Worm (Caenorhabditis elegans) whole organism, early embryonic: ENCODE results near the gene swd-2.2.

Experiments
- B0310.2 ChIP-seq: sonication (generic microtip); optimal IDR thresholded peaks from 2 replicates; lab custom pipeline; 2016; ENCODE audit warnings: mild to moderate bottlenecking, missing genetic modification characterization, missing compliant biosample characterization
- F13C5.2 ChIP-seq: sonication (generic microtip); optimal IDR thresholded peaks from 2 replicates; lab custom pipeline; 2017; ENCODE audit warnings: mild to moderate bottlenecking, missing genetic modification characterization, inconsistent platforms, missing compliant biosample characterization
- aly-1 ChIP-seq: sonication (generic microtip); optimal IDR thresholded peaks from 2 replicates; lab custom pipeline; 2016; ENCODE audit warnings: missing genetic modification characterization, missing compliant biosample characterization
- ama-1 ChIP-seq: fragments of 150-350 bp; optimal IDR thresholded peaks from 2 replicates; lab custom pipeline; 2014
- ceh-13 ChIP-seq: fragments of 200-800 bp; sonication (Bioruptor generic); optimal IDR thresholded peaks from 2 replicates; lab custom pipeline; 2018; ENCODE audit warnings: mild to moderate bottlenecking, missing genetic modification characterization, missing compliant biosample characterization
- ceh-36 ChIP-seq: sonication (generic microtip); optimal IDR thresholded peaks from 2 replicates; lab custom pipeline; 2016; ENCODE audit warnings: missing genetic modification characterization, inconsistent platforms, missing compliant biosample characterization
- ets-7 ChIP-seq: sonication (generic microtip); optimal IDR thresholded peaks from 2 replicates; lab custom pipeline; 2016; ENCODE audit warnings: missing genotype, missing genetic modification characterization, missing compliant biosample characterization
- flt-1 ChIP-seq: fragments of 200-800 bp; sonication (Bioruptor generic); IDR thresholded peaks from 2 replicates; pipeline ENCODE4 v1.3.6; 2022; ENCODE audit warnings: missing genetic modification characterization, missing compliant biosample characterization
- hmbx-1 ChIP-seq: sonication (generic microtip); optimal IDR thresholded peaks from 2 replicates; lab custom pipeline; 2016; ENCODE audit warnings: mild to moderate bottlenecking, missing genetic modification characterization, missing compliant biosample characterization
- hmg-4 ChIP-seq: fragments of 200-800 bp; sonication (Bioruptor generic); optimal IDR thresholded peaks from 2 replicates; lab custom pipeline; 2018; ENCODE audit warnings: mild to moderate bottlenecking, missing genetic modification characterization, missing compliant biosample characterization
- hnd-1 ChIP-seq: sonication (generic microtip); optimal IDR thresholded peaks from 2 replicates; lab custom pipeline; 2016; ENCODE audit warnings: missing genetic modification characterization, missing compliant biosample characterization
- pes-1 ChIP-seq: fragments of 200-800 bp; sonication (Bioruptor generic); IDR thresholded peaks from 2 replicates; pipeline ENCODE4 v1.3.6; 2022; ENCODE audit warnings: missing genetic modification reagents, missing genetic modification characterization, missing compliant biosample characterization
- scrt-1 ChIP-seq: fragments of 200-800 bp; sonication (Bioruptor generic); IDR thresholded peaks from 2 replicates; pipeline ENCODE4 v1.3.6; 2022; ENCODE audit warnings: missing genetic modification characterization, missing compliant biosample characterization
- sea-1 ChIP-seq: fragments of 200-800 bp; sonication (Bioruptor generic); conservative IDR thresholded peaks from 2 replicates; pipeline ENCODE4 v1.3.6; 2022; ENCODE audit warnings: missing genetic modification characterization, missing compliant biosample characterization
- tbx-11 ChIP-seq: fragments of 200-800 bp; sonication (Bioruptor generic); IDR thresholded peaks from 2 replicates; pipeline ENCODE4 v1.3.6; 2022; ENCODE audit warnings: missing genetic modification characterization, missing compliant biosample characterization
- tbx-37 ChIP-seq: fragments of 200-800 bp; sonication (Bioruptor generic); conservative IDR thresholded peaks from 2 replicates; pipeline ENCODE4 v1.3.6; 2022; ENCODE audit warnings: missing genetic modification reagents, missing genetic modification characterization, missing compliant biosample characterization
- tra-4 ChIP-seq: sonication (generic microtip); optimal IDR thresholded peaks from 2 replicates; lab custom pipeline; 2017; ENCODE audit warnings: missing genetic modification characterization, missing compliant biosample characterization

Gene swd-2.2

DNA sequence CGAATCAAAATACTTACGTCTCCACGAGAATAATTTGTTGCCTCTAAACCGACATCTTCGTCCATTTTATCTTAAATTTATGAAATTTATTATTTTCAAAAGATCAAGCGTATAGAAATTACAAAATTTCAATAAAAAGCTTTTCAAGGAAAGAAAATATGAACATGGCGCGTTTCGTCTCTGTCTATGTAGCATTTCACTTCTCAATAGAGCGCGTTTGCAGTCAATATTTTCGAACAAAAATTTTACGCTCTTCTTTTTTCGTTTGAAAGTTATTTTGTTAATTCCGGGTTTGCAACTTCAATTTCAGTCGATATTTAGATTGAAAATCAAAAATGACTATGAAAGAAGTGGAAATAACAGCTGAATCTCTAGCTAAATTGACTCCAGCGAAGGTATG, at the start of gene swd-2.2, which contains the start of gene hcf-1:
Gene swd-2.2, plus strand, starts transcription at position 206 of the 400 bp plus-strand sequence.
Gene hcf-1, minus strand, starts transcription at position 70 of the 400 bp plus-strand sequence.
- TF ChIP-seq tra-4 (tag; lab: Kevin White, UChicago) (no peak), B0310.2 (tag; lab: Kevin White, UChicago) (no peak)

DNA sequence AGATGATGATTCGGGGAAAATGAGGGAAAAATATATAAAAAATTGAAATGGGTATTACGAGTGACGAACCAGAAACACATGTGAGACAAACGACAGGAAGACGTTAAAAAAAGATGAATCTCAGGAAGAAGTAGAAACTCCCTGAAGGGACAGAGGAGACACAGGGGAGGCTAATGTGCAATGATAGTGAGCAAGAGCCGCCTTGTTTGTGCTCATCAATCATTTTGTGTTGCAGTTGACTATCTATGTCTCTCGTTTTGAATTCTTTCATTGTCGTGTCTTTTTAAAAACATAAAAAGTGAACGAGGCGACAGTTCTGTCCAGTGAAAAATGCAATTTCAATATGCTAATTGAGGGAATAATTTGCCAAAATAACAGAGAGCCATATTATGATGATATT, 49.3 kb upstream of the swd-2.2 start:
- no peak for TF ChIP-seq aly-1 (tag; lab: Kevin White, UChicago)
- TF ChIP-seq hnd-1 (tag; lab: Kevin White, UChicago), result no peak

DNA sequence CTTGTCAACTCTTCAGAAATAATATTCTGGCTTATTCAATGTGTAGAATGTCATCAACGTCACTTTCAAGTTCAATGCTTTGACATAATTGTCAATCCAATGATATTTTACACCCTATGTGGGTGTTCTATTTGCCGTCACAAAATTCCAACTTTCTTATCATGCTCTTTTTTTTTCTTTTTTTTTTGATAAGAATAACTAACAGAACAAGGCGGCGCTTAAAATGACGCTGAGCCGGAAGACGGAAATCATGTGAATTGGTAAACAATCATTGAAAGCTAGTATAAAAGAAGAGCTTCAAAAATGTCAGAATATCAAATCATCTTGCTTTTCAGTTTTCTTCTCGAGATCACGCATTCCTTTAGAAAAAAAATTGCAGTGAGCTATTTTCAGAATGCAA, 47.9 kb upstream of the swd-2.2 start, which contains the start of gene C50F7.5:
Gene C50F7.5, plus strand, starts transcription at position 395 of the 400 bp plus-strand sequence.
- no peak for TF ChIP-seq flt-1 (GFP tag; lab: Robert Waterston, UW)
- no peak for TF ChIP-seq tra-4 (tag; lab: Kevin White, UChicago)
- no peak for TF ChIP-seq tbx-11
- no peak for TF ChIP-seq hnd-1 (tag; lab: Kevin White, UChicago)
- TF ChIP-seq ceh-36, result no peak
- no peak for TF ChIP-seq ceh-13 (GFP tag; lab: Kevin White, UChicago)
- no peak for TF ChIP-seq B0310.2 (tag; lab: Kevin White, UChicago)
- no peak for TF ChIP-seq F13C5.2 (tag; lab: Kevin White, UChicago)
- no peak for TF ChIP-seq hmbx-1
- TF ChIP-seq sea-1 (GFP tag; lab: Robert Waterston, UW), result no peak
- no peak for TF ChIP-seq pes-1
- no peak for TF ChIP-seq scrt-1
- TF ChIP-seq ama-1, result no peak
- TF ChIP-seq ets-7 (tag; lab: Kevin White, UChicago), result no peak
- TF ChIP-seq aly-1 (tag; lab: Kevin White, UChicago), result no peak
- no peak for TF ChIP-seq tbx-37 (GFP tag; lab: Robert Waterston, UW)
- no peak for TF ChIP-seq hmg-4 (GFP tag; lab: Kevin White, UChicago)

DNA sequence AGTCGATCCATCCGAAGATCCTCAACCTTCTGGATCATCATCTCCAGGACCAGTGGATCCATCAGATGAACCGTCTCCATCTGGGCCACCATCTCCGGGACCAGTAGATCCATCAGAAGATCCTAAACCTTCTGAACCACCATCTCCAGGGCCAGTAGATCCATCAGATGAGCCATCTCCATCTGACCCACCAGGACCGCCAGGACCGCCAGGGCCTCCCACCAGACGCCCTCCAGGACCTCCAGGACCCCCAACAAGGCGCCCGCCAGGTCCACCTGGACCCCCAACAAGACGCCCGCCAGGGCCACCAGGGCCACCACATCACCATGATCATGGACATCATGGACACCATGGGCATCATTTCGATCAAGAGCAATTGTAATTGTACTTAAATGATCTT, 47.0 kb upstream of the swd-2.2 start:
- TF ChIP-seq B0310.2 (tag; lab: Kevin White, UChicago), result no peak
- TF ChIP-seq F13C5.2 (tag; lab: Kevin White, UChicago), result no peak
- TF ChIP-seq tbx-37 (GFP tag; lab: Robert Waterston, UW), result no peak
- TF ChIP-seq tbx-11, result no peak
- no peak for TF ChIP-seq tra-4 (tag; lab: Kevin White, UChicago)
- TF ChIP-seq aly-1 (tag; lab: Kevin White, UChicago), result no peak
- TF ChIP-seq sea-1 (GFP tag; lab: Robert Waterston, UW), result no peak
- TF ChIP-seq pes-1, result no peak
- TF ChIP-seq ceh-36, result no peak
- no peak for TF ChIP-seq flt-1 (GFP tag; lab: Robert Waterston, UW)
- no peak for TF ChIP-seq hmbx-1
- no peak for TF ChIP-seq ceh-13 (GFP tag; lab: Kevin White, UChicago)
- no peak for TF ChIP-seq ets-7 (tag; lab: Kevin White, UChicago)
- TF ChIP-seq hmg-4 (GFP tag; lab: Kevin White, UChicago), result no peak
- TF ChIP-seq hnd-1 (tag; lab: Kevin White, UChicago), result no peak
- no peak for TF ChIP-seq scrt-1

DNA sequence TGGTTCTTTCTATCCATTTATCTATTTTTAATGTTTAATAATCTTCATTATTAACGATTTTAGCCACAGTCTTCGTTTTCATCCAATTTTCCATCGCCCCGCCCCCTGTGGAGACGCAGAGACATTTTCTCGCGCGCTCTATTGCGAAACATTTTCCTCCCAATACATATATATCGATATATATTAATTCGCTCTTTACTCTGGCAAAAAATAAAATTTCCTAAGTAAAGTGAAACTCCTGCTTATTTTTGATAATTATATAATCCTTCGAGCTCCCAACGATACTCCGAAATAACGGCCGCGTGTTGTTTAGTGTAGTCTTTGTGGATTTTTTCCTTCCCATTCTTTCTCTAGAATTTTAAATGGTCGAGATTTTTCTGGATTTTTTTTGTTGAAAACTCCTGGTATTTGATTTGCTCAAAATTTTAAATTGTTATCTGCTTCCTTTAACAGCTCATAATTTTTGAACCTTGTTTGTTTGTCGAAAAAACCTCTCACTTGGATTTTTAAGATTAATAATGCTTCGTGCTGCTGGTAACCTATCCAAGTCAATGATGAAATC, 45.7 kb upstream of the swd-2.2 start, which contains the start of gene sucg-1:
Gene sucg-1, plus strand, starts transcription at position 512 of the 562 bp plus-strand sequence.
- TF ChIP-seq hmbx-1, result no peak
- no peak for TF ChIP-seq scrt-1
- no peak for TF ChIP-seq tbx-37 (GFP tag; lab: Robert Waterston, UW)
- no peak for TF ChIP-seq aly-1 (tag; lab: Kevin White, UChicago)
- no peak for TF ChIP-seq ceh-13 (GFP tag; lab: Kevin White, UChicago)
- TF ChIP-seq ets-7 (tag; lab: Kevin White, UChicago), result no peak
- TF ChIP-seq tra-4 (tag; lab: Kevin White, UChicago), result no peak
- no peak for TF ChIP-seq hnd-1 (tag; lab: Kevin White, UChicago)
- no peak for TF ChIP-seq pes-1
- TF ChIP-seq B0310.2 (tag; lab: Kevin White, UChicago), result no peak
- TF ChIP-seq ama-1, result no peak
- no peak for TF ChIP-seq ceh-36
- TF ChIP-seq F13C5.2 (tag; lab: Kevin White, UChicago), result no peak
- no peak for TF ChIP-seq flt-1 (GFP tag; lab: Robert Waterston, UW)
- no peak for TF ChIP-seq hmg-4 (GFP tag; lab: Kevin White, UChicago)
- TF ChIP-seq tbx-11, result no peak

DNA sequence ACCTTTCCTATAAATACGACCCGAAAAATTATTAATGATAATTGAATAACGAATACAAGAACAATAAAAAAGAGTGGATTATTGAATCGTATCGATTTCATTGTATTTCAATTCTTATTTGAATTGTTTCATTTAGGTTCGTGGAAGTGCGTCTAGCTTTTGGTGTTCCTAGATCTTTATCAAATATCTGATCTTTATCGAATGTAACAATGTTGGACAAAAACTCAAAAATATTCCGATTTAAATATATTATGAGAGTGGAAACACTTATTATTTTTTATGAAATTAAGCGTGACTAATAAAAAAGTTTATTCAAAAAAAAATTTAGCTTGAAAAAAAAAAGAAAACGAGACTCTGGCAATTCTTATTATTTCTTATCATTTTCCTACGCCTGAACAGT, 42.3 kb upstream of the swd-2.2 start, which contains the start of the genes C50F7.9 and C50F7.3:
Gene C50F7.9, minus strand, starts transcription at position 101 of the 400 bp plus-strand sequence.
Gene C50F7.3, plus strand, starts transcription at position 370 of the 400 bp plus-strand sequence.
- no peak for TF ChIP-seq scrt-1
- TF ChIP-seq pes-1, result no peak
- no peak for TF ChIP-seq hnd-1 (tag; lab: Kevin White, UChicago)
- no peak for TF ChIP-seq tra-4 (tag; lab: Kevin White, UChicago)
- TF ChIP-seq tbx-37 (GFP tag; lab: Robert Waterston, UW), result no peak
- TF ChIP-seq ceh-13 (GFP tag; lab: Kevin White, UChicago), result no peak
- no peak for TF ChIP-seq hmbx-1
- no peak for TF ChIP-seq flt-1 (GFP tag; lab: Robert Waterston, UW)
- no peak for TF ChIP-seq aly-1 (tag; lab: Kevin White, UChicago)
- TF ChIP-seq ama-1, result no peak
- no peak for TF ChIP-seq tbx-11
- TF ChIP-seq ceh-36, result no peak
- TF ChIP-seq hmg-4 (GFP tag; lab: Kevin White, UChicago), result no peak
- TF ChIP-seq B0310.2 (tag; lab: Kevin White, UChicago), result no peak
- TF ChIP-seq F13C5.2 (tag; lab: Kevin White, UChicago), result no peak
- TF ChIP-seq ets-7 (tag; lab: Kevin White, UChicago), result no peak
- TF ChIP-seq sea-1 (GFP tag; lab: Robert Waterston, UW), result no peak

DNA sequence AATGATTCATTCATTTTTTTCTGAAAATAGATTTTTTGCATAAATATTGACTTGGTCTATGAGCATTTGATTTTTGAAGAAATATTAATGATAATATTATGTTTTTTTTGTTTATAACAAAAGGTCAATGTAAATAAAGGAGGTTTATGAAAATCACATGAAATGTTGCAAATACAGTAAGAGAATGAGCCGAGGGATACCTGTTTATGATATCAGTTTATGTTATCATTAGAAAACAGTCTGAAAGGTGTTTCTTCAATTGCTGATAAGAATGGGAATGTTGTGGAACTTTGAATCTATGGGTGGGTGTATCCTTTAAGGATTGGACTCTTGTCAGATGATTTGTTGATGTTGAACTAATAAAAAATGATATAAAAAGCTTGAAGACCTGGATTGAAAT, 40.0 kb upstream of the swd-2.2 start:
- TF ChIP-seq ama-1 (no peak), hmg-4 (GFP tag; lab: Kevin White, UChicago) (no peak), ceh-13 (GFP tag; lab: Kevin White, UChicago) (no peak), pes-1 (no peak), ets-7 (tag; lab: Kevin White, UChicago) (no peak), tbx-11 (no peak), sea-1 (GFP tag; lab: Robert Waterston, UW) (no peak), flt-1 (GFP tag; lab: Robert Waterston, UW) (no peak), scrt-1 (no peak), B0310.2 (tag; lab: Kevin White, UChicago) (no peak), hmbx-1 (no peak), ceh-36 (no peak), aly-1 (tag; lab: Kevin White, UChicago) (no peak), F13C5.2 (tag; lab: Kevin White, UChicago) (no peak)
